Worm (Caenorhabditis elegans): ENCODE measurements around the gene cup-5.
A peak's percentile ranks its signal among the peaks of the same experiment; 100 is the strongest.

cup-5 gene

DNA sequence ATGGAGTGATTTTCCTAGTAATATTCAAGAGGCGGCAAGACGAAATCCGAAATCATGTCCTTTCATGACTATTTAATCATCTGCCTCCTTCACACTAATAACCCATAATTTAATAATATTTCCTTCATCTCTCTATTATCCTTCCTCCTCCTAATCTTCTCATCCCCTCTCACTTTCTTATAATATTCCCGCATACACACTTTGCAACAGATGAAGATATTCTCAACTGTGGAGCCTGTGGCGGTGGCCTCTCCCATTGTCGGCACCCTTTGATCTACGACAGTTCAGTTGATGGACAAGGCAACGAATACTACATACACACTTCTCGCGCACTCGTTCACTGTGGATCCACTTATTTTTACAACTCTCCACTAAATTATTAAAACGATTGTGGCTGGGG, 25.3 kb upstream of the cup-5 start:
- no peak for TF ChIP-seq attf-4 (tag; optimal IDR thresholded peaks at IDR 0.05)
- TF ChIP-seq nhr-48 (tag; optimal IDR thresholded peaks at IDR 0.05): no peak
- TF ChIP-seq lim-7 (GFP tag; IDR thresholded peaks at IDR 0.05): no peak
- TF ChIP-seq D1046.2 (GFP tag; IDR thresholded peaks at IDR 0.05): no peak
- no peak for TF ChIP-seq nhr-42 (GFP tag; IDR thresholded peaks at IDR 0.05)
- TF ChIP-seq T20F7.1 (GFP tag; optimal IDR thresholded peaks at IDR 0.05): no peak
- TF ChIP-seq lin-29 (GFP tag; IDR thresholded peaks at IDR 0.05): no peak
- no peak for TF ChIP-seq ceh-32 (tag; optimal IDR thresholded peaks at IDR 0.05; ENCODE audit: poor library complexity)
- no peak for TF ChIP-seq mdl-1 (tag; optimal IDR thresholded peaks at IDR 0.05)

- TF ChIP-seq unc-62 (GFP tag; optimal IDR thresholded peaks at IDR 0.05 in 1 of 2) (peak in 1 of 2 experiments; percentile 48), unc-62 (tag; optimal IDR thresholded peaks at IDR 0.05) (no peak), hlh-11 (tag; optimal IDR thresholded peaks at IDR 0.05) (peak; percentile 1), daf-16 (GFP tag; optimal IDR thresholded peaks at IDR 0.05) (peak in 1 of 2 experiments; percentile 77), daf-16 (tag; optimal IDR thresholded peaks at IDR 0.05) (no peak), pqm-1 (tag; optimal IDR thresholded peaks at IDR 0.05) (no peak)
Measured at ce11 chrIII:7559869-7560268, 24.1 kb upstream of the cup-5 start.

DNA sequence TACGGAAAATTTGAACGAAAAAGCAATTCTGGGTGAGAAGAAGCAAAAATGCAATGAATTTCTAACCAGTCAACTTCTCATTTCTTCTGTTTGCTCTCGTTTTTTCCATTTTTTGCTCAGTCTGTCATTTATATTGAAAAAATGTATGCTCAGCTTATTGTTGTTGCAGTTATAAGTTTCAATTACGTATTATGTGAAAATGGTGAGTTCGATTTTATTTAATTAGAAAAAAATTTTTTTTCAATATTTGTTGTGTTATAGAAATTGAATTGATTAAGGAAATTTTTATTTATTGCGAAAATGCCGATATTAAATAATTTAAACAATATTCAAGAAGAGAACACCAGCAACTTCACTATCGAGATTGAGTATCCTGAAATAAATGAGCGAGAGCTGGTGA, 22.1 kb upstream of the cup-5 start, which contains the start of gene lgc-12:
Gene lgc-12, plus strand, starts transcription at position 301 of the 400 bp plus-strand sequence.
- TF ChIP-seq lin-15B (tag; optimal IDR thresholded peaks at IDR 0.05): no peak
- no peak for TF ChIP-seq nhr-28 (tag; optimal IDR thresholded peaks at IDR 0.05)
- no peak for TF ChIP-seq hlh-11 (tag; optimal IDR thresholded peaks at IDR 0.05)
- TF ChIP-seq Y48G9A.11 (GFP tag; IDR thresholded peaks at IDR 0.05): no peak
- no peak for TF ChIP-seq zag-1 (tag; optimal IDR thresholded peaks at IDR 0.05)

ce11 chrIII:7565247-7565646, 18.7 kb upstream of the cup-5 start, which contains the start of gene ttr-8:
Gene ttr-8, minus strand, starts transcription at chrIII:7565347.
- TF ChIP-seq duxl-1 (tag; optimal IDR thresholded peaks at IDR 0.05; ENCODE audit: poor library complexity): no peak
- TF ChIP-seq lin-13 (GFP tag; optimal IDR thresholded peaks at IDR 0.05): no peak
- no peak for TF ChIP-seq jun-1 (tag; optimal IDR thresholded peaks at IDR 0.05)
- TF ChIP-seq D1046.2 (GFP tag; IDR thresholded peaks at IDR 0.05): no peak
- no peak for TF ChIP-seq ztf-7 (tag; optimal IDR thresholded peaks at IDR 0.05)
- TF ChIP-seq spr-1 (tag; optimal IDR thresholded peaks at IDR 0.05): no peak
- no peak for TF ChIP-seq ZK337.2 (GFP tag; IDR thresholded peaks at IDR 0.05)
- TF ChIP-seq hif-1 (tag; optimal IDR thresholded peaks at IDR 0.05): no peak
- TF ChIP-seq F44E2.7 (GFP tag; IDR thresholded peaks at IDR 0.05): no peak
- TF ChIP-seq skn-1 (tag; optimal IDR thresholded peaks at IDR 0.05): no peak

DNA sequence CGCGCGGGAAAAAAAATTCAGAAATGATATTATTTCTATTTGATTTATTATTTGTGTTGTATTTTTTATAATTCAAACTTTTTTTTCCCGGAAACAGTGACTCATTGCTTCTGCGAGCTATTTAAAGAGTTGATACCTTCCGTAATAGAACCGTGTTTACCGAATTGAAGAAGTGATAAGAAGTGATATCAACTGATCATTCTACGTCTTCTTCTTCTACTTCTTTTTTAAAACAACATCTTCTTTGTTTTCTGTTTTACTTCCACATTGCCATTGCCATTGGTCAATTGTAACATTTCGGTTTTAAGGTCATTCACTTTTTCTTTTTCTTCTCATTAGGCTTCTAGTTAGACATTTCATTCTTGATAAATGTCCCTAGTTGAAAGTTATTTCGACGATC, 17.9 kb upstream of the cup-5 start, which contains the start of gene ttr-32:
Gene ttr-32, plus strand, starts transcription at position 314 of the 400 bp plus-strand sequence.
- no peak for TF ChIP-seq pha-4 (GFP tag; IDR thresholded peaks at IDR 0.05)
- TF ChIP-seq pha-4 (tag; optimal IDR thresholded peaks at IDR 0.05): no peak
- TF ChIP-seq nhr-41 (GFP tag; IDR thresholded peaks at IDR 0.05): no peak
- no peak for TF ChIP-seq Y48G9A.11 (GFP tag; IDR thresholded peaks at IDR 0.05)
- TF ChIP-seq dpl-1 (GFP tag; optimal IDR thresholded peaks at IDR 0.05): no peak

ce11 chrIII:7570083-7570695, 13.8 kb upstream of the cup-5 start, which contains the start of gene R13A5.7:
Gene R13A5.7, minus strand, starts transcription at chrIII:7570133.
- TF ChIP-seq nhr-28 (tag; optimal IDR thresholded peaks at IDR 0.05): peak; percentile 90
- peak in 1 of 2 experiments; percentile 36 for TF ChIP-seq hif-1 (tag; optimal IDR thresholded peaks at IDR 0.05)
- 0 out of 2 replicates have a peak, but pooled peaks have one; percentile 35 for TF ChIP-seq lin-1 (GFP tag; IDR thresholded peaks at IDR 0.05)
- no peak for TF ChIP-seq D1046.2 (GFP tag; IDR thresholded peaks at IDR 0.05)
- peak; percentile 85 to 86 for TF ChIP-seq lsy-2 (tag; optimal IDR thresholded peaks at IDR 0.05)
- TF ChIP-seq ZK337.2 (GFP tag; IDR thresholded peaks at IDR 0.05): no peak
- peak; percentile 59 for TF ChIP-seq lin-38 (GFP tag; IDR thresholded peaks at IDR 0.05)
- TF ChIP-seq aha-1 (tag): peak; percentile 14
- 0 out of 2 replicates have a peak, but pooled peaks have one; percentile 38 for TF ChIP-seq ceh-44 (GFP tag; IDR thresholded peaks at IDR 0.05)
- peak; percentile 69 for TF ChIP-seq mes-2 (tag; optimal IDR thresholded peaks at IDR 0.05; ENCODE audit: poor library complexity, severe bottlenecking)
- TF ChIP-seq egl-27 (tag; optimal IDR thresholded peaks at IDR 0.05): no peak
- TF ChIP-seq egl-43 (GFP tag; IDR thresholded peaks at IDR 0.05): no peak; the same call in 1 of the 2 replicates
- peak; percentile 35 for TF ChIP-seq F10B5.3 (tag; optimal IDR thresholded peaks at IDR 0.05)
- no peak for TF ChIP-seq unc-39 (tag; optimal IDR thresholded peaks at IDR 0.05)
- TF ChIP-seq spr-1 (tag; optimal IDR thresholded peaks at IDR 0.05): peak; percentile 15
- TF ChIP-seq saeg-2 (GFP tag; IDR thresholded peaks at IDR 0.05): 0 out of 2 replicates have a peak, but pooled peaks have one; percentile 20
